Worm (Caenorhabditis elegans): Measurements from ENCODE around the gene lev-8.

lev-8 gene

DNA sequence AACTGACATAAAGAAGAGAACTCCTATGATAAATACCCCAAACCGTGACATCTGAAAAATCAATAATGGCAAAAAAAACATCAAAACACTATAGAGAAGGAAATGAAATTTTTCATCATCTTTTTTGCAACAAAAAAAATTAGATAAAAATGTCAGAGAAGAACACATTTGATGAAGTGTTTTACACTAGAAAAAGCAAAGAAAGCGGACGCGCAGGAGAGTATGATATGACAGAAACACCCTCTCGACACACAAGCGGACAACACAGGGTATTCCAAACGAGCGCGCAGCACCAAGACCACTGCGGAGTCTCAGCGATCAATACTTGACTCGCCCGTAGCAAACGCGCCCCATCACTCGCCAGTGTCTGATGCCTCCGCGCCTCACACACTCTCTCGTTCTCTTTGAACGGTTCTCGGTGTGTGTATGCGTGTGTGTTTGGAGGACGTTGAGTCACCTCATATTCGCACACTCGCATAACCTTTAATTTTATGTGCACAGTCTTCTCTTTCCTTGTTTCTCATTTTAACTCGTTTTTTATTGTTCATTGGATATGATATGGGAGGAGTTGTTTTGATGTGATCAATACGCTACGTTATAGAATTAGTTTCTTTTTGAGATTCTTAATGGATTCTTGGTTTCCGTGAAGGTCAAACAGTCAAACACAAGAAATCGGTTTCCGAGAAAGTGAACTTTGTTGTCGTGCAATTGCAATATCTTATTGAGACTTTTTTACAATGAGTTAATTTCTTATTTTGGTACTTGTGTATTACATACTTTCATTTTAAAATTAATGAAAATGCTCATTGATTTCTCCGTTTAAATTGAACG lies 14.1 kb upstream of the lev-8 start, which contains the start of gene selt-1.1 (continued):
- TF ChIP-seq tbx-2 (tag; optimal IDR thresholded peaks at IDR 0.05): peak; percentile 46
- peak; percentile 62 for TF ChIP-seq nhr-90 (tag; optimal IDR thresholded peaks at IDR 0.05; ENCODE audit: poor library complexity)
- TF ChIP-seq lin-14 (GFP tag; optimal IDR thresholded peaks at IDR 0.05): peak; percentile 93
- TF ChIP-seq sptf-1 (tag; optimal IDR thresholded peaks at IDR 0.05): no peak
- no peak for TF ChIP-seq nhr-237 (tag; optimal IDR thresholded peaks at IDR 0.05)
- TF ChIP-seq rnt-1 (tag; optimal IDR thresholded peaks at IDR 0.05): peak; percentile 43
- TF ChIP-seq ceh-82 (tag; optimal IDR thresholded peaks at IDR 0.05): peak in 1 of 3 experiments; percentile 17
- peak; percentile 39 for TF ChIP-seq xbp-1 (tag; optimal IDR thresholded peaks at IDR 0.05)
- peak; percentile 0 for TF ChIP-seq fkh-8 (tag; optimal IDR thresholded peaks at IDR 0.05)
- TF ChIP-seq nhr-19 (GFP tag; conservative IDR thresholded peaks at IDR 0.05): peak; percentile 14; the same call in 1 of the 2 replicates
- TF ChIP-seq lin-35 (GFP tag; optimal IDR thresholded peaks at IDR 0.05): peak; percentile 15 to 51
- peak; percentile 76 for TF ChIP-seq mep-1 (tag; optimal IDR thresholded peaks at IDR 0.05)
- TF ChIP-seq ces-1 (GFP tag; optimal IDR thresholded peaks at IDR 0.05): no peak
- no peak for TF ChIP-seq hlh-4 (tag; optimal IDR thresholded peaks at IDR 0.05)
- no peak for TF ChIP-seq F16B12.6 (tag; optimal IDR thresholded peaks at IDR 0.05)
- TF ChIP-seq elt-2 (tag; optimal IDR thresholded peaks at IDR 0.05): peak; percentile 32
- no peak for TF ChIP-seq C04F5.9 (tag; optimal IDR thresholded peaks at IDR 0.05)

DNA sequence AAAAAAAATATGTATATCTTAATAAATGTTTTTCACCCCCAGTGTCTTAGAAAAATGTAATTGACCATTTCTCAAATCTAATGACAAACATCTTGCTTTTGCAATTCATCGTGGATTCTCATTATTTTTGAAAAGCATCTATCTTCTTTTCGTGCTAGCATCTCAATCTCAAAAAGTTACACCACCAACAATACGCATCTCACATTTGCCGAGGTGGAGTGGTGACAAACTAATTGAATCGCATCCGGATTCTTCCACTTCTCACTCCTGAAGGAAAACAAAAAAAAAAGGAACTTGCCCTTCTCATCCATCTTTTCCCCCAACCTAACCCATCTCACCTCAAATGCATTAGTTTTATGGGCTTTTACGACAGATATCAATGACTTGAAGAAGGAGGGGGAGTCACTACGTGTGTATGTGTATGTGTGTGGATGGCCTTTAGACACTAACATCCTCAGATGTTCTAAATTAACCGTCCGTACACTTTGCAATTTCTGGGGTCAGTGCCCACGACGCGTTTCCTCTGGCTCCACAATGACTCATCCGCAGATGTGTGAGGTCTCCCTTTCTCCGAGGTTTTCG lies 13.2 kb upstream of the lev-8 start:
- TF ChIP-seq snu-23 (GFP tag; optimal IDR thresholded peaks at IDR 0.05): no peak
- no peak for TF ChIP-seq nhr-77 (tag; optimal IDR thresholded peaks at IDR 0.05)
- TF ChIP-seq ztf-11 (tag; optimal IDR thresholded peaks at IDR 0.05): no peak
- no peak for TF ChIP-seq F16B12.6 (tag; optimal IDR thresholded peaks at IDR 0.05)
- TF ChIP-seq unc-30 (tag; optimal IDR thresholded peaks at IDR 0.05): no peak
- no peak for TF ChIP-seq aha-1 (tag; optimal IDR thresholded peaks at IDR 0.05)
- TF ChIP-seq fkh-4 (tag; optimal IDR thresholded peaks at IDR 0.05; ENCODE audit: borderline replicate concordance): peak; percentile 23
- peak; percentile 83 for TF ChIP-seq dsc-1 (tag; optimal IDR thresholded peaks at IDR 0.05)
- TF ChIP-seq sox-4 (tag; optimal IDR thresholded peaks at IDR 0.05): no peak
- peak; percentile 32 for TF ChIP-seq lin-14 (GFP tag; optimal IDR thresholded peaks at IDR 0.05)
- no peak for TF ChIP-seq ceh-8 (GFP tag; optimal IDR thresholded peaks at IDR 0.05)
- peak; percentile 39 for TF ChIP-seq rnt-1 (tag; optimal IDR thresholded peaks at IDR 0.05)
- TF ChIP-seq blmp-1 (tag; optimal IDR thresholded peaks at IDR 0.05): peak; percentile 14
- no peak for TF ChIP-seq nhr-85 (tag)
- no peak for TF ChIP-seq egl-27 (tag; optimal IDR thresholded peaks at IDR 0.05)
- no peak for TF ChIP-seq C04F5.9 (tag; optimal IDR thresholded peaks at IDR 0.05)
- no peak for TF ChIP-seq efl-1 (optimal IDR thresholded peaks at IDR 0.05)
- peak in 1 of 2 experiments; percentile 62 for TF ChIP-seq efl-1 (GFP tag; optimal IDR thresholded peaks at IDR 0.05 in 1 of 2)

DNA sequence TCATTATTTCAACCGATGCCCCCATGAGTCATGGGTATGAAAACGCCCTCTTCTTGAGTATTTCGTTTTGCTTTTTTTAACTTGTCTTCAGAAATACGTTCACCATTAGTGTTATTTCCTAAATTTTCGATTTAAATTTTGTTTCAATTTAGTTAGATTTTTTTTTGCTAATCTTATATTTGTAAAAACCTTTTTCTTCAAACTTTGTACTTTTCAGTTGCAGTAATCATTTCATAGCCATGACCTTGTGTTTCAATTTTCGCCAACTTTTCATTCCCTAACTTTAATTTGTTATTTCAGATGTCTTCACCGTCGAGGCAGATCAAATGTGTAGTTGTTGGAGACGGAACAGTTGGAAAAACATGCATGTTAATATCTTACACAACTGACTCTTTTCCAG lies 12.4 kb upstream of the lev-8 start, which contains the start of gene mig-2:
TSS of gene mig-2 (plus strand) at position 301 of the 400 bp plus-strand sequence.
- no peak for TF ChIP-seq unc-62 (GFP tag; optimal IDR thresholded peaks at IDR 0.05)
- peak; percentile 30 for TF ChIP-seq nhr-85 (tag)

DNA sequence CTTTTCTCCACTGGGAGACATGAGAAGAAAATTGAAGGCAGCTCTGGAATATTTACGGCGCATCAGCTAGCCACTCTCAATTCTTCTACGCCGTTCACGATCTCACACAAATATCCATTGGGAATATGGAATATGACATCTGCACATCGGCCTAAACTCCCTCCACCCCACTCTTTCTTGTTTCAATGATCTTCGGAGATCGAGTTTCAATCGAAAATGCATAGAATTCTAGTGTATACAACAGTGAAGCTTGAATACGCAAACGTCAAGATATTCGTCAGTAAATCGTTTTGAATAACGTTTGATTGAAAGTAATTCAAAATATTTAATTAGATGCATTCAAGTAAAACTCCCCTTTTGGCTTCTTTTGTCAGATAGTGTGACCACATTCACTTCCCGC lies 8.9 kb upstream of the lev-8 start:
- no peak for TF ChIP-seq fkh-10 (GFP tag; optimal IDR thresholded peaks at IDR 0.05)
- no peak for TF ChIP-seq pqm-1 (tag; optimal IDR thresholded peaks at IDR 0.05)
- no peak for TF ChIP-seq efl-1 (optimal IDR thresholded peaks at IDR 0.05)
- no peak for TF ChIP-seq efl-1 (GFP tag; optimal IDR thresholded peaks at IDR 0.05 in 1 of 2)
- no peak for TF ChIP-seq nhr-90 (tag; optimal IDR thresholded peaks at IDR 0.05; ENCODE audit: poor library complexity)
- no peak for TF ChIP-seq snpc-4 (tag; optimal IDR thresholded peaks at IDR 0.05)
- no peak for TF ChIP-seq ceh-90 (tag; optimal IDR thresholded peaks at IDR 0.05)
- no peak for TF ChIP-seq ama-1 (optimal IDR thresholded peaks at IDR 0.05)
- TF ChIP-seq elt-3 (tag; optimal IDR thresholded peaks at IDR 0.05): no peak
- no peak for TF ChIP-seq pax-3 (tag; optimal IDR thresholded peaks at IDR 0.05)
- no peak for TF ChIP-seq C04F5.9 (tag; optimal IDR thresholded peaks at IDR 0.05)
- no peak for TF ChIP-seq egl-27 (tag; optimal IDR thresholded peaks at IDR 0.05)
- TF ChIP-seq nhr-76 (tag; optimal IDR thresholded peaks at IDR 0.05): no peak
- no peak for TF ChIP-seq xbp-1 (tag; optimal IDR thresholded peaks at IDR 0.05)

Measured in whole organism, L1 larva.